Fruit fly (Drosophila melanogaster): ENCODE results near the gene Peritrophin-15b.

Peritrophin-15b gene

DNA sequence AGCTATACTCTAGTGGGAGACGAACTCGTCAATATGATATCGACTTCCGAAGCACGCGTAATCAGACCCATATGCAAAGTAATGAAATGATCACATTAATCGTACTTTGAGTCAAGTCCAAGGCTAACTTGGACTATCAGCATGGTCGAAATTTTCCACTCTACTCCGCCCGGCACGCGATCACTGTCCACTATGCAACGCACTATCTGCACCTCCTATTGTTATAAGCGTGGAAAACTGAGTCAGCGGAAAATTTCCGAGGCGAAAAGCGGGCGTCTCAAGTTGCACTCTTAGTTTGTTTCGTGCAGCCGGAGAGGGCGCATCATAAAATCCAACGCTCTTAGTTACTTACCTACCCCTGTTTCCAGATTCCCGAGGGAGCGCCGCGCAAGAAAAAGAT is 8.9 kb downstream of the Peritrophin-15b start:
- TF ChIP-seq CG9215 (GFP tag; IDR thresholded peaks at IDR 0.05) (no peak), CG7372 (GFP tag; IDR thresholded peaks at IDR 0.05) (no peak), BEAF-32 (GFP tag; optimal IDR thresholded peaks at IDR 0.05) (no peak), lov (optimal IDR thresholded peaks at IDR 0.05) (no peak), lov (GFP tag; IDR thresholded peaks at IDR 0.05) (0 out of 3 replicates have a peak, but pooled peaks have one; percentile 30)

dm6 chr2L:8384985-8385519 is 9.7 kb downstream of the Peritrophin-15b start:
- TF ChIP-seq Dip3 (GFP tag; optimal IDR thresholded peaks at IDR 0.05) (no peak), sens (GFP tag) (peak; percentile 81), CG2129 (GFP tag; IDR thresholded peaks at IDR 0.05; ENCODE audit: partially characterized antibody) (no peak), bbx (GFP tag; IDR thresholded peaks at IDR 0.05; ENCODE audit: partially characterized antibody) (no peak), Doc3 (GFP tag; IDR thresholded peaks at IDR 0.05; ENCODE audit: partially characterized antibody) (no peak), Oaz (GFP tag; IDR thresholded peaks at IDR 0.05) (no peak), Pdp1 (GFP tag; optimal IDR thresholded peaks at IDR 0.05) (peak in 1 of 2 experiments; percentile 79), CG13424 (tag; optimal IDR thresholded peaks at IDR 0.05) (no peak), CG13296 (GFP tag; optimal IDR thresholded peaks at IDR 0.05) (peak; percentile 32), luna (GFP tag; optimal IDR thresholded peaks at IDR 0.05) (no peak), CHES-1-like (GFP tag; optimal IDR thresholded peaks at IDR 0.05) (no peak), CG4424 (GFP tag; optimal IDR thresholded peaks at IDR 0.05) (no peak), HLH3B (GFP tag; IDR thresholded peaks at IDR 0.05) (no peak), CG12071 (GFP tag; optimal IDR thresholded peaks at IDR 0.05) (peak; percentile 19), unc-4 (GFP tag; IDR thresholded peaks at IDR 0.05; ENCODE audit: partially characterized antibody) (no peak), ato (GFP tag; IDR thresholded peaks at IDR 0.05; ENCODE audit: partially characterized antibody) (no peak), Asciz (GFP tag; optimal IDR thresholded peaks at IDR 0.05) (peak; percentile 38), CG3995 (GFP tag; optimal IDR thresholded peaks at IDR 0.05) (no peak), phol (tag; optimal IDR thresholded peaks at IDR 0.05) (no peak), CG17385 (GFP tag; optimal IDR thresholded peaks at IDR 0.05) (peak; percentile 7), NK7.1 (GFP tag; optimal IDR thresholded peaks at IDR 0.05) (no peak), bowl (GFP tag; IDR thresholded peaks at IDR 0.05) (no peak), CG1603 (tag; optimal IDR thresholded peaks at IDR 0.05) (peak; percentile 5), ATbp (GFP tag; optimal IDR thresholded peaks at IDR 0.05) (peak; percentile 35), CG15011 (GFP tag; optimal IDR thresholded peaks at IDR 0.05) (no peak), cwo (GFP tag; optimal IDR thresholded peaks at IDR 0.05) (no peak), peb (GFP tag; IDR thresholded peaks at IDR 0.05) (no peak), repo (GFP tag; optimal IDR thresholded peaks at IDR 0.05) (no peak), HmgD (GFP tag; optimal IDR thresholded peaks at IDR 0.05) (no peak), chm (GFP tag; IDR thresholded peaks at IDR 0.05) (no peak), psq (GFP tag; optimal IDR thresholded peaks at IDR 0.05) (no peak), sob (GFP tag; IDR thresholded peaks at IDR 0.05) (no peak), slou (GFP tag; optimal IDR thresholded peaks at IDR 0.05) (no peak)

DNA sequence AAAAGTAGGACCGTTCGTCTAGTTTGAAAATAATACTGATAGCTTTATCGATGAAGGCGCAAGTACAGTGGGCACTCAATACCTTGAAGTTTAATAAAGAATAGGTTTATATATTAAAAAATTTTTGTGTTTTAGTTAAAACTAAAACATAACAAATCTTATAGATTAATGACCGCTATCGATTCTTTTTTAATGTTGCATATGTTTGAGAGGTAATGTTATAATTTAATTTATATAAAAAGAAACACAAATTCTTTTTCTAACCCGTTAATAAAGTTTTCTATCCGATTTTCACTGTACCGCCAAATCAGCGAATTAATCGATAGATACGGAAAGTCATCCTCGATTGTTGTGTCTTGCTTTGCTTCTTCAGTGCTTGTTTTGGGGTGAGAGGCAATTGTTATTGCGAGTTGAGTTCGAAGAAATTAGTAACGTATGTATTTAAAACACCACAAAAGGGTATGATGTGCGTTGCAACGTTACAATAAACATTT is 10.6 kb downstream of the Peritrophin-15b start, which contains the start of the genes Dad1 and CG13384:
Gene Dad1, minus strand, starts transcription at position 30 of the 494 bp plus-strand sequence.
Gene CG13384, plus strand, starts transcription at position 348 of the 494 bp plus-strand sequence.
- TF ChIP-seq hbn (GFP tag; IDR thresholded peaks at IDR 0.05; ENCODE audit: partially characterized antibody) (no peak; the same call in 1 of the 2 replicates), CG16779 (GFP tag; IDR thresholded peaks at IDR 0.05) (0 out of 2 replicates have a peak, but pooled peaks have one; percentile 19), CG17568 (GFP tag; optimal IDR thresholded peaks at IDR 0.05) (peak; percentile 76), CG3995 (GFP tag; optimal IDR thresholded peaks at IDR 0.05) (peak; percentile 43), MESR4 (GFP tag; optimal IDR thresholded peaks at IDR 0.05) (no peak), Deaf1 (tag; optimal IDR thresholded peaks at IDR 0.05) (peak; percentile 79), CG1529 (GFP tag; optimal IDR thresholded peaks at IDR 0.05) (peak; percentile 81), CG6765 (GFP tag; optimal IDR thresholded peaks at IDR 0.05) (peak; percentile 94), CG12155 (GFP tag; optimal IDR thresholded peaks at IDR 0.05) (peak; percentile 90), CG10565 (GFP tag; optimal IDR thresholded peaks at IDR 0.05) (peak; percentile 38), HmgD (GFP tag; optimal IDR thresholded peaks at IDR 0.05) (peak; percentile 0), amos (GFP tag; IDR thresholded peaks at IDR 0.05; ENCODE audit: partially characterized antibody) (peak; percentile 45; the same call in 1 of the 2 replicates), Ets97D (GFP tag; optimal IDR thresholded peaks at IDR 0.05) (peak; percentile 55)
